Fruit fly (Drosophila melanogaster) whole organism, embryonic: ENCODE data around the gene CG8006.

Source experiments
- Abd-B ChIP-seq: fragments of 200-800 bp; sonication (Bioruptor generic); optimal IDR thresholded peaks from 2 replicates; lab custom pipeline; 2018; ENCODE audit warnings: missing biosample characterization, mild to moderate bottlenecking, missing genetic modification characterization, moderate library complexity
- C15 ChIP-seq: fragments of 200-800 bp; sonication (Bioruptor generic); IDR thresholded peaks from 3 replicates; pipeline ENCODE4 v1.3.6; 2022; ENCODE audit warnings: missing biosample characterization, missing genetic modification characterization
- CG10209 ChIP-seq: fragments of 200-800 bp; sonication (Bioruptor generic); optimal IDR thresholded peaks from 3 replicates; lab custom pipeline; 2017; ENCODE audit warnings: missing biosample characterization, mild to moderate bottlenecking, missing genetic modification characterization, missing genetic modification reagents
- CG10543 ChIP-seq: fragments of 200-800 bp; sonication (Bioruptor generic); optimal IDR thresholded peaks from 3 replicates; lab custom pipeline; 2017; ENCODE audit warnings: missing biosample characterization, mild to moderate bottlenecking, missing genetic modification characterization, moderate library complexity
- CG10979 ChIP-seq: fragments of 200-800 bp; sonication (Bioruptor generic); optimal IDR thresholded peaks from 2 replicates; lab custom pipeline; 2018; ENCODE audit warnings: missing biosample characterization, mild to moderate bottlenecking, missing genetic modification characterization, moderate library complexity
- CG12104 ChIP-seq: fragments of 200-800 bp; sonication (Bioruptor generic); optimal IDR thresholded peaks from 3 replicates; lab custom pipeline; 2016; ENCODE audit warnings: missing biosample characterization, missing genetic modification characterization
- CG15479 ChIP-seq: fragments of 200-800 bp; sonication (Bioruptor generic); optimal IDR thresholded peaks from 3 replicates; lab custom pipeline; 2019; ENCODE audit warnings: missing biosample characterization, mild to moderate bottlenecking, missing genetic modification characterization, moderate library complexity
- CG15601 ChIP-seq: fragments of 200-800 bp; sonication (Bioruptor generic); optimal IDR thresholded peaks from 3 replicates; lab custom pipeline; 2019; ENCODE audit warnings: missing biosample characterization, mild to moderate bottlenecking, missing genetic modification characterization, moderate library complexity
- CG17385 ChIP-seq: fragments of 200-800 bp; sonication (Bioruptor generic); optimal IDR thresholded peaks from 3 replicates; lab custom pipeline; 2018; ENCODE audit warnings: missing biosample characterization, mild to moderate bottlenecking, missing genetic modification characterization
- CG17568 ChIP-seq: fragments of 200-800 bp; sonication (Bioruptor generic); optimal IDR thresholded peaks from 2 replicates; lab custom pipeline; 2018; ENCODE audit warnings: missing biosample characterization, mild to moderate bottlenecking, missing genetic modification characterization, moderate library complexity
- CG18476 ChIP-seq: fragments of 200-800 bp; sonication (Bioruptor generic); optimal IDR thresholded peaks from 2 replicates; lab custom pipeline; 2016; ENCODE audit warnings: missing biosample characterization, mild to moderate bottlenecking, missing genetic modification characterization
- CG2129 ChIP-seq: fragments of 200-800 bp; sonication (Bioruptor generic); IDR thresholded peaks from 2 replicates; pipeline ENCODE4 v1.3.6; 2022; ENCODE audit warnings: missing biosample characterization, missing genetic modification characterization; ENCODE audit not compliant: partially characterized antibody
- CG2875 ChIP-seq: fragments of 200-800 bp; sonication (Bioruptor generic); optimal IDR thresholded peaks from 2 replicates; lab custom pipeline; 2017; ENCODE audit warnings: missing biosample characterization, mild to moderate bottlenecking, missing genetic modification characterization, missing genetic modification reagents
- CG30431 ChIP-seq: fragments of 200-800 bp; sonication (Bioruptor generic); optimal IDR thresholded peaks from 2 replicates; lab custom pipeline; 2017; ENCODE audit warnings: missing biosample characterization, missing genetic modification characterization
- CG32772 ChIP-seq: fragments of 200-800 bp; sonication (Bioruptor generic); IDR thresholded peaks from 2 replicates; pipeline ENCODE4 v1.3.6; 2022; ENCODE audit warnings: missing biosample characterization, missing genetic modification characterization
- CG33557 ChIP-seq: fragments of 200-800 bp; sonication (Bioruptor generic); optimal IDR thresholded peaks from 2 replicates; lab custom pipeline; 2019; ENCODE audit warnings: missing biosample characterization, mild to moderate bottlenecking, missing genetic modification characterization, moderate library complexity
- CG4404 ChIP-seq: fragments of 200-800 bp; sonication (Bioruptor generic); IDR thresholded peaks from 2 replicates; pipeline ENCODE4 v1.3.6; 2022; ENCODE audit warnings: missing biosample characterization, missing genetic modification characterization
- CG6272 ChIP-seq: fragments of 200-800 bp; sonication (Bioruptor generic); IDR thresholded peaks from 2 replicates; pipeline ENCODE4 v1.3.6; 2022; ENCODE audit warnings: missing biosample characterization, missing genetic modification characterization
- CG7372 ChIP-seq: fragments of 200-800 bp; sonication (Bioruptor generic); IDR thresholded peaks from 2 replicates; pipeline ENCODE4 v1.3.6; 2022; ENCODE audit warnings: missing biosample characterization, missing genetic modification characterization
- Deaf1 ChIP-seq: fragments of 200-800 bp; optimal IDR thresholded peaks from 3 replicates; lab custom pipeline; 2019; ENCODE audit warnings: missing biosample characterization, mild to moderate bottlenecking, missing genetic modification characterization, moderate library complexity
- Dek ChIP-seq: fragments of 200-800 bp; sonication (Bioruptor generic); optimal IDR thresholded peaks from 3 replicates; lab custom pipeline; 2019; ENCODE audit warnings: missing biosample characterization, mild to moderate bottlenecking, missing genetic modification characterization, moderate library complexity
- ERR ChIP-seq: fragments of 200-800 bp; sonication (Bioruptor generic); optimal IDR thresholded peaks from 2 replicates; lab custom pipeline; 2016; ENCODE audit warnings: missing biosample characterization, missing genetic modification characterization
- Fer2 ChIP-seq: fragments of 200-800 bp; sonication (Bioruptor generic); optimal IDR thresholded peaks from 2 replicates; lab custom pipeline; 2018; ENCODE audit warnings: missing biosample characterization, mild to moderate bottlenecking, missing genetic modification characterization, moderate library complexity
- GATAe ChIP-seq: fragments of 200-800 bp; sonication (Bioruptor generic); conservative IDR thresholded peaks from 2 replicates; pipeline ENCODE4 v1.3.6; 2022; ENCODE audit warnings: missing biosample characterization, missing genetic modification characterization
- Gsc ChIP-seq: fragments of 200-800 bp; sonication (Bioruptor generic); IDR thresholded peaks from 2 replicates; pipeline ENCODE4 v1.3.6; 2022; ENCODE audit warnings: missing biosample characterization, missing genetic modification characterization
- H15 ChIP-seq: fragments of 200-800 bp; sonication (Bioruptor generic); IDR thresholded peaks from 3 replicates; pipeline ENCODE4 v1.3.6; 2022; ENCODE audit warnings: missing biosample characterization, missing genetic modification characterization
- Mrtf ChIP-seq: fragments of 200-800 bp; sonication (Bioruptor generic); IDR thresholded peaks from 3 replicates; pipeline ENCODE4 v1.3.6; 2022; ENCODE audit warnings: missing biosample characterization, missing genetic modification characterization
- NK7.1 ChIP-seq: fragments of 200-800 bp; sonication (Bioruptor generic); optimal IDR thresholded peaks from 3 replicates; lab custom pipeline; 2016; ENCODE audit warnings: missing biosample characterization, missing genetic modification characterization
- Neu2 ChIP-seq: fragments of 200-800 bp; sonication (Bioruptor generic); optimal IDR thresholded peaks from 3 replicates; lab custom pipeline; 2016; ENCODE audit warnings: missing biosample characterization, missing genetic modification characterization, borderline replicate concordance
- Poxn ChIP-seq: fragments of 200-800 bp; sonication (Bioruptor generic); IDR thresholded peaks from 2 replicates; pipeline ENCODE4 v1.3.6; 2022; ENCODE audit warnings: missing biosample characterization, missing genetic modification characterization
- Usf ChIP-seq: fragments of 200-800 bp; sonication (Bioruptor generic); optimal IDR thresholded peaks from 2 replicates; lab custom pipeline; 2017; ENCODE audit warnings: missing genotype, missing biosample characterization, missing genetic modification characterization
- YL-1 ChIP-seq: fragments of 200-800 bp; sonication (Bioruptor generic); optimal IDR thresholded peaks from 3 replicates; lab custom pipeline; 2017; ENCODE audit warnings: missing biosample characterization, mild to moderate bottlenecking, missing genetic modification characterization
- abd-A ChIP-seq: fragments of 200-800 bp; sonication (Bioruptor generic); optimal IDR thresholded peaks from 3 replicates; lab custom pipeline; 2019; ENCODE audit warnings: missing biosample characterization, mild to moderate bottlenecking, missing genetic modification characterization, moderate library complexity
- ac ChIP-seq: fragments of 200-800 bp; sonication (Bioruptor generic); optimal IDR thresholded peaks from 3 replicates; lab custom pipeline; 2017; ENCODE audit warnings: missing biosample characterization, mild to moderate bottlenecking, missing genetic modification characterization
- cas ChIP-seq: fragments of 200-800 bp; sonication (Bioruptor generic); IDR thresholded peaks from 2 replicates; pipeline ENCODE4 v1.3.6; 2022; ENCODE audit warnings: missing biosample characterization, missing genetic modification characterization
- chn ChIP-seq: fragments of 200-800 bp; sonication (Bioruptor generic); optimal IDR thresholded peaks from 2 replicates; lab custom pipeline; 2016; ENCODE audit warnings: missing biosample characterization, missing genetic modification characterization
- corto ChIP-seq: fragments of 200-800 bp; sonication (Bioruptor generic); optimal IDR thresholded peaks from 2 replicates; lab custom pipeline; 2016; ENCODE audit warnings: missing biosample characterization, mild to moderate bottlenecking, missing genetic modification characterization, moderate library complexity
- crp ChIP-seq, 2 experiments: fragments of 200-800 bp; sonication (Bioruptor generic); optimal IDR thresholded peaks; 2 replicates in 1 of 2; 3 replicates in 1 of 2; lab custom pipeline; 2017; ENCODE audit warnings: missing biosample characterization in 2 of 2, missing genetic modification characterization in 2 of 2, mild to moderate bottlenecking in 1 of 2, moderate library complexity in 1 of 2
- dmrt99B ChIP-seq: fragments of 200-800 bp; sonication (Bioruptor generic); optimal IDR thresholded peaks from 2 replicates; lab custom pipeline; 2018; ENCODE audit warnings: missing biosample characterization, mild to moderate bottlenecking, missing genetic modification characterization, moderate library complexity
- gt ChIP-seq: fragments of 200-800 bp; sonication (Bioruptor generic); IDR thresholded peaks from 2 replicates; pipeline ENCODE4 v1.3.6; 2022; ENCODE audit warnings: missing biosample characterization, missing genetic modification characterization
- hth ChIP-seq: fragments of >200 bp; optimal IDR thresholded peaks from 2 replicates; lab custom pipeline; 2017; ENCODE audit warnings: inconsistent platforms
- kah ChIP-seq: fragments of 200-800 bp; sonication (Bioruptor generic); optimal IDR thresholded peaks from 2 replicates; lab custom pipeline; 2018; ENCODE audit warnings: missing biosample characterization, mild to moderate bottlenecking, missing genetic modification characterization
- nerfin-1 ChIP-seq: fragments of 200-800 bp; sonication (Bioruptor generic); optimal IDR thresholded peaks from 3 replicates; lab custom pipeline; 2019; ENCODE audit warnings: missing biosample characterization, mild to moderate bottlenecking, missing genetic modification characterization, moderate library complexity
- onecut ChIP-seq: fragments of 200-800 bp; sonication (Bioruptor generic); IDR thresholded peaks from 2 replicates; pipeline ENCODE4 v1.3.6; 2022; ENCODE audit warnings: missing biosample characterization, missing genetic modification characterization
- pb ChIP-seq: fragments of 200-800 bp; sonication (Bioruptor generic); optimal IDR thresholded peaks from 3 replicates; lab custom pipeline; 2016; ENCODE audit warnings: missing biosample characterization, missing genetic modification characterization
- scrt ChIP-seq: fragments of 200-800 bp; sonication (Bioruptor generic); optimal IDR thresholded peaks from 2 replicates; lab custom pipeline; 2018; ENCODE audit warnings: missing biosample characterization, mild to moderate bottlenecking, missing genetic modification characterization, moderate library complexity
- tx ChIP-seq: fragments of 200-800 bp; sonication (Bioruptor generic); optimal IDR thresholded peaks from 2 replicates; lab custom pipeline; 2016; ENCODE audit warnings: missing biosample characterization, missing genetic modification characterization
- zfh2 ChIP-seq: fragments of 200-800 bp; sonication (Bioruptor generic); optimal IDR thresholded peaks from 2 replicates; lab custom pipeline; 2016; ENCODE audit warnings: missing biosample characterization, missing genetic modification characterization

The CG8006 gene

DNA sequence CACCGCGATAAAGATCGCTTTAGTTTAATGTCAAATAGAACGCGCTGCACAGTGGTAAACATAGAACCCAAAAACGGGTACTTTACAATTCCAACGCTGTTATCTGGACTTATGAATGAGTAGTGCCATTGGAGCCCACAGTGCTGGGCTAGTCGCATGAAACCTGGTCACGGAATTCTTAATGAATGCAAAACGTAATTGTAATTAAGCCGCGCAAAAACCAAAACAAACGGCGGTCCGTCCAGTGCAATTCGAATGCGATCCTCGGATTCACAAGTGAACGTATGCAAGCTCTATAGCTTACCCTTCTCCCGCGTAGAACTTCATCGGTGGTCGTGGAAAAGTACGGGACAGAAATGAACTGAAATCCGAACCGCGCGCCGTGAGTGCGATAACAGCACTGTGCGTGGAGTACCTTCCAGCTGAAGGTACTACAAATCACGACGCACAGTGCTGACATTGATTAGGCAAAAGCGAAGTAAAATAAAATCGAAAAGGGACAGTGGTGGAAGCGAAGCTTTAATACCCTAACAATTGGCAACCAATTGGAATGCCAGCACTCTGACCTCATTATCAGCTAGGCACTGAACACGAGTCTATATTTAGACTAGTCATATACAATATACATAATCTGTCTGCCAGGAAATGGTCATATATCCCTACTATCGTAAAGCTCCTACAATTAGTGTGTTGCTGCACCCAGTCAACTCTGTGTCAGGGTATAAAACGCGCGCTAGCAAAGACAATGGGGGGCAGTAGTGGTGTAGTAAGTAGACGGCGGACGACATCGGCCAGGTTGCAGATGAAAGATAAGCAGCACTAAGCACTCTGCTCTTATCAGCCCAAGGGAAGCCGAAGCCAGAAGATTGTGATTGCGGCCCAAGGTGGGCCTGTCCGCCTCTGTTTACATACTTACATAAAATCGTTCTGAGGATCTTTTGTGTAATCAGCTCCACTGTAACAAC, 26.1 kb upstream of the CG8006 start (continued):
- TF ChIP-seq Poxn (GFP tag; lab: Robert Waterston, UW) (no peak), CG7372 (GFP tag; lab: Robert Waterston, UW) (0 out of 2 replicates have a peak, but pooled peaks have one; percentile 27), CG12104 (GFP tag; lab: Kevin White, UChicago) (peak; percentile 38), tx (GFP tag; lab: Kevin White, UChicago) (peak; percentile 13), CG2875 (GFP tag; lab: Kevin White, UChicago) (no peak), Neu2 (GFP tag; lab: Kevin White, UChicago) (no peak), corto (no peak), CG4404 (GFP tag; lab: Robert Waterston, UW) (no peak), chn (peak; percentile 26), H15 (no peak), CG18476 (peak; percentile 31), kah (no peak), Dek (tag; lab: Kevin White, UChicago) (peak; percentile 17), CG17568 (GFP tag; lab: Kevin White, UChicago) (no peak), CG15601 (tag; lab: Kevin White, UChicago) (no peak), NK7.1 (no peak), Fer2 (tag; lab: Kevin White, UChicago) (peak; percentile 18), GATAe (GFP tag; lab: Robert Waterston, UW) (peak; percentile 71; the same call in 1 of the 2 replicates), CG6272 (GFP tag; lab: Robert Waterston, UW) (peak; percentile 46; the same call in 1 of the 2 replicates), CG17385 (peak; percentile 33), CG10979 (tag; lab: Kevin White, UChicago) (peak; percentile 42), pb (peak; percentile 31), onecut (GFP tag; lab: Robert Waterston, UW) (no peak), CG30431 (GFP tag; lab: Kevin White, UChicago) (no peak), nerfin-1 (tag; lab: Kevin White, UChicago) (peak; percentile 2), CG15479 (GFP tag; lab: Kevin White, UChicago) (no peak), CG2129 (GFP tag; lab: Robert Waterston, UW) (no peak), CG10543 (GFP tag; lab: Kevin White, UChicago) (peak; percentile 92), CG33557 (GFP tag; lab: Kevin White, UChicago) (no peak), C15 (GFP tag; lab: Robert Waterston, UW) (no peak), cas (no peak), Gsc (GFP tag; lab: Robert Waterston, UW) (peak; percentile 30; the same call in 1 of the 2 replicates), ERR (GFP tag; lab: Kevin White, UChicago) (peak; percentile 90), CG10209 (GFP tag; lab: Kevin White, UChicago) (peak; percentile 55), YL-1 (GFP tag; lab: Kevin White, UChicago) (no peak), Deaf1 (tag; lab: Kevin White, UChicago) (peak; percentile 23), zfh2 (GFP tag; lab: Kevin White, UChicago) (peak; percentile 46), hth (lab: Kevin White, UChicago) (no peak), scrt (GFP tag; lab: Kevin White, UChicago) (peak; percentile 19), gt (GFP tag; lab: Robert Waterston, UW) (no peak), Abd-B (GFP tag; lab: Kevin White, UChicago) (peak; percentile 30), CG32772 (GFP tag; lab: Robert Waterston, UW) (peak; percentile 48), Usf (GFP tag; lab: Kevin White, UChicago) (no peak), Mrtf (GFP tag; lab: Robert Waterston, UW) (no peak), abd-A (no peak), ac (GFP tag; lab: Kevin White, UChicago) (no peak), crp (GFP tag; optimal IDR thresholded peaks at IDR 0.05; lab: Kevin White, UChicago) (no peak), dmrt99B (tag; lab: Kevin White, UChicago) (no peak)
